Worm (Caenorhabditis elegans) whole organism, L4 larva: ENCODE results near the gene sssh-1.

Experiments used
- Y105C5A.15 ChIP-seq: fragments of 200-800 bp; sonication (Bioruptor generic); IDR thresholded peaks from 2 replicates; pipeline ENCODE4 v1.3.6; 2022; ENCODE audit warnings: missing genetic modification characterization, missing compliant biosample characterization
- aha-1 ChIP-seq: fragments of 150-350 bp; peaks from one replicate; lab custom pipeline; 2014; ENCODE audit warnings: missing biosample characterization, missing genetic modification characterization
- ceh-20 ChIP-seq: fragments of 200-800 bp; sonication (Bioruptor generic); IDR thresholded peaks from 2 replicates; pipeline ENCODE4 v1.3.6; 2022; ENCODE audit warnings: missing genetic modification reagents, missing genetic modification characterization, missing compliant biosample characterization
- ceh-32 ChIP-seq: sonication (generic microtip); optimal IDR thresholded peaks from 2 replicates; lab custom pipeline; 2016; ENCODE audit warnings: mild to moderate bottlenecking, missing genetic modification characterization, missing compliant biosample characterization; ENCODE audit not compliant: poor library complexity
- ces-1 ChIP-seq: fragments of 150-350 bp; sonication (generic microtip); optimal IDR thresholded peaks from 4 replicates; lab custom pipeline; 2014; ENCODE audit warnings: missing biosample characterization, missing genetic modification reagents, missing genetic modification characterization
- cey-2 ChIP-seq: sonication (generic microtip); optimal IDR thresholded peaks from 3 replicates; lab custom pipeline; 2017; ENCODE audit warnings: missing genetic modification characterization, mild to moderate bottlenecking, missing compliant biosample characterization, antibody characterized with exemption, borderline replicate concordance; ENCODE audit not compliant: insufficient read depth
- dmd-9 ChIP-seq: fragments of 200-800 bp; sonication (Bioruptor generic); IDR thresholded peaks from 2 replicates; pipeline ENCODE4 v1.3.6; 2022; ENCODE audit warnings: missing genetic modification reagents, missing genetic modification characterization, missing compliant biosample characterization
- dpl-1 ChIP-seq: fragments of 150-350 bp; optimal IDR thresholded peaks from 2 replicates; lab custom pipeline; 2014; ENCODE audit warnings: missing biosample characterization, missing genetic modification reagents, missing genetic modification characterization
- duxl-1 ChIP-seq: sonication (generic microtip); optimal IDR thresholded peaks from 2 replicates; lab custom pipeline; 2016; ENCODE audit warnings: mild to moderate bottlenecking, missing genetic modification characterization, moderate library complexity, missing compliant biosample characterization; ENCODE audit not compliant: poor library complexity
- egl-43 ChIP-seq: fragments of 200-800 bp; sonication (Bioruptor generic); IDR thresholded peaks from 2 replicates; pipeline ENCODE4 v1.3.6; 2022; ENCODE audit warnings: missing genetic modification reagents, missing genetic modification characterization, missing compliant biosample characterization
- fos-1 ChIP-seq: fragments of 150-350 bp; optimal IDR thresholded peaks from 2 replicates; lab custom pipeline; 2014; ENCODE audit warnings: missing biosample characterization, missing genetic modification characterization
- hlh-11 ChIP-seq: fragments of 200-800 bp; sonication (Bioruptor generic); optimal IDR thresholded peaks from 2 replicates; lab custom pipeline; 2018; ENCODE audit warnings: mild to moderate bottlenecking, missing genetic modification characterization, missing compliant biosample characterization
- hlh-30 ChIP-seq: sonication (generic microtip); optimal IDR thresholded peaks from 2 replicates; lab custom pipeline; 2017; ENCODE audit warnings: antibody characterized with exemption, mild to moderate bottlenecking, missing genetic modification characterization, missing compliant biosample characterization; ENCODE audit not compliant: insufficient read depth
- jun-1 ChIP-seq: fragments of 150-350 bp; optimal IDR thresholded peaks from 2 replicates; lab custom pipeline; 2014; ENCODE audit warnings: missing biosample characterization, missing genetic modification reagents, missing genetic modification characterization
- lim-7 ChIP-seq: fragments of 200-800 bp; sonication (Bioruptor generic); IDR thresholded peaks from 2 replicates; pipeline ENCODE4 v1.3.6; 2022; ENCODE audit warnings: missing genetic modification characterization, missing compliant biosample characterization
- lin-1 ChIP-seq: fragments of 200-800 bp; sonication (Bioruptor generic); IDR thresholded peaks from 2 replicates; pipeline ENCODE4 v1.3.6; 2022; ENCODE audit warnings: missing genetic modification reagents, missing genetic modification characterization, missing compliant biosample characterization
- lin-13 ChIP-seq: fragments of 150-350 bp; optimal IDR thresholded peaks from 2 replicates; lab custom pipeline; 2014; ENCODE audit warnings: missing biosample characterization, missing genetic modification reagents, missing genetic modification characterization
- lin-15B ChIP-seq: fragments of 150-350 bp; sonication (generic microtip); optimal IDR thresholded peaks from 3 replicates; lab custom pipeline; 2014; ENCODE audit warnings: missing biosample characterization, missing genetic modification characterization
- lin-39 ChIP-seq: fragments of 150-350 bp; optimal IDR thresholded peaks from 2 replicates; lab custom pipeline; 2014; ENCODE audit warnings: missing biosample characterization, missing genetic modification reagents, missing genetic modification characterization
- lir-3 ChIP-seq: sonication (generic microtip); optimal IDR thresholded peaks from 2 replicates; lab custom pipeline; 2016; ENCODE audit warnings: mild to moderate bottlenecking, missing genetic modification characterization, missing compliant biosample characterization
- madf-5 ChIP-seq, 2 experiments: fragments of 200-800 bp; sonication (Bioruptor generic); IDR thresholded peaks; 2 replicates each; pipeline ENCODE4 v1.3.6; 2022; ENCODE audit warnings: missing compliant biosample characterization in 2 of 2, missing genetic modification characterization in 2 of 2
- mdl-1 ChIP-seq, 2 experiments: fragments of 150-350 bp in 1 of 2; sonication (generic microtip) in 1 of 2; optimal IDR thresholded peaks; 2 replicates each; lab custom pipeline; 2014 to 2017; ENCODE audit warnings: missing biosample characterization in 2 of 2, missing genetic modification characterization in 2 of 2
- mdt-29 ChIP-seq: fragments of 200-800 bp; sonication (Bioruptor generic); IDR thresholded peaks from 2 replicates; pipeline ENCODE4 v1.3.6; 2022; ENCODE audit warnings: missing genetic modification reagents, missing genetic modification characterization, missing compliant biosample characterization
- mep-1 ChIP-seq: fragments of 150-350 bp; sonication (generic microtip); optimal IDR thresholded peaks from 3 replicates; lab custom pipeline; 2014; ENCODE audit warnings: missing biosample characterization, missing genetic modification characterization
- mxl-3 ChIP-seq: fragments of 200-800 bp; sonication (Bioruptor generic); optimal IDR thresholded peaks from 2 replicates; lab custom pipeline; 2018; ENCODE audit warnings: mild to moderate bottlenecking, missing genetic modification characterization, missing compliant biosample characterization
- nhr-102 ChIP-seq: sonication (generic microtip); optimal IDR thresholded peaks from 2 replicates; lab custom pipeline; 2016; ENCODE audit warnings: mild to moderate bottlenecking, missing genetic modification characterization, moderate library complexity, missing compliant biosample characterization
- nhr-237 ChIP-seq: sonication (generic microtip); optimal IDR thresholded peaks from 2 replicates; lab custom pipeline; 2017; ENCODE audit warnings: missing biosample characterization, missing genetic modification characterization
- nhr-28 ChIP-seq: fragments of 150-350 bp; optimal IDR thresholded peaks from 2 replicates; lab custom pipeline; 2014; ENCODE audit warnings: missing biosample characterization, missing genetic modification characterization
- nhr-48 ChIP-seq: sonication (generic microtip); optimal IDR thresholded peaks from 2 replicates; lab custom pipeline; 2016; ENCODE audit warnings: mild to moderate bottlenecking, missing genetic modification characterization, missing compliant biosample characterization
- nhr-76 ChIP-seq: fragments of 150-350 bp; optimal IDR thresholded peaks from 2 replicates; lab custom pipeline; 2014; ENCODE audit warnings: missing biosample characterization, missing genetic modification characterization
- sdz-12 ChIP-seq: fragments of 200-800 bp; sonication (Bioruptor generic); optimal IDR thresholded peaks from 2 replicates; lab custom pipeline; 2018; ENCODE audit warnings: mild to moderate bottlenecking, missing genetic modification characterization, missing compliant biosample characterization
- skn-1 ChIP-seq: fragments of 150-350 bp; optimal IDR thresholded peaks from 2 replicates; lab custom pipeline; 2014; ENCODE audit warnings: missing biosample characterization, missing genetic modification characterization
- snpc-1.2 ChIP-seq: fragments of 200-800 bp; sonication (Bioruptor generic); IDR thresholded peaks from 2 replicates; pipeline ENCODE4 v1.3.6; 2022; ENCODE audit warnings: missing genetic modification reagents, missing genetic modification characterization, missing compliant biosample characterization
- spr-3 ChIP-seq: fragments of 200-800 bp; sonication (Bioruptor generic); optimal IDR thresholded peaks from 2 replicates; lab custom pipeline; 2018; ENCODE audit warnings: mild to moderate bottlenecking, missing genetic modification characterization, missing compliant biosample characterization
- tra-1 ChIP-seq: fragments of 200-800 bp; sonication (Bioruptor generic); IDR thresholded peaks from 2 replicates; pipeline ENCODE4 v1.3.6; 2022; ENCODE audit warnings: missing genetic modification reagents, missing genetic modification characterization, missing compliant biosample characterization
- unc-62 ChIP-seq, 3 experiments: fragments of 150-350 bp in 1 of 3; sonication (generic microtip); optimal IDR thresholded peaks in 2 of 3; peaks in 1 of 3; 1 replicate in 1 of 3; 2 replicates in 2 of 3; lab custom pipeline; 2014 to 2017; ENCODE audit warnings: missing biosample characterization in 3 of 3, missing genetic modification characterization in 3 of 3, missing genetic modification reagents in 3 of 3, missing genotype in 1 of 3
- zfp-3 ChIP-seq: fragments of 200-800 bp; sonication (Bioruptor generic); conservative IDR thresholded peaks from 2 replicates; pipeline ENCODE4 v1.3.6; 2022; ENCODE audit warnings: missing genetic modification reagents, missing genetic modification characterization, missing compliant biosample characterization

sssh-1 gene

DNA sequence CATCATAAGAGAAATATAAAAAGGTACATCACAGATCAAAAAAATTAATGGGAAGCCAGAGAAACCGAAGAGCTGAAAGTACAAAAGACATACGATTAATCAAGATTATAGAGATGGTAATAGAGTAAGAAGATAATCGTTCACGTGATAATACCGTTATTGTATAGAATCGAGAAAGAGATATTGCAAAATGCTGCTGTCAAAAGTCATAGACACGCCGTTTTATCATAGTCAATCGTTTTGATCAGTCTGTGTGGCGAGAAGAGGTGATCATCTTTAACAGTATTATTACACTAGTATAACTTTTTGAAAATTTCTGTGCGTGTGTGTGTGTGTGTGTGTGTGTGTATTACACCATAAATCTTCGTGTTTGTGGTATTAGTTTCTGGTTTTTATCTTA is 18.6 kb downstream of the sssh-1 start:
- TF ChIP-seq mdl-1 (tag; optimal IDR thresholded peaks at IDR 0.05; lab: Kevin White, UChicago) (peak in 1 of 2 experiments; percentile 58), jun-1 (tag; lab: Kevin White, UChicago) (no peak), nhr-102 (no peak), ceh-32 (tag; lab: Kevin White, UChicago) (no peak), mxl-3 (GFP tag; lab: Kevin White, UChicago) (peak; percentile 23), dpl-1 (GFP tag; lab: Kevin White, UChicago) (no peak), mep-1 (tag; lab: Kevin White, UChicago) (peak; percentile 35), duxl-1 (tag; lab: Kevin White, UChicago) (no peak), nhr-76 (tag; lab: Kevin White, UChicago) (no peak), aha-1 (tag; lab: Kevin White, UChicago) (peak; percentile 33), nhr-28 (tag; lab: Kevin White, UChicago) (peak; percentile 69), sdz-12 (GFP tag; lab: Kevin White, UChicago) (no peak), lin-15B (tag; lab: Kevin White, UChicago) (no peak), hlh-11 (peak; percentile 27), unc-62 (GFP tag; optimal IDR thresholded peaks at IDR 0.05 in 1 of 2; lab: Kevin White, UChicago) (peak in 1 of 2 experiments; percentile 97), unc-62 (tag; optimal IDR thresholded peaks at IDR 0.05; lab: Kevin White, UChicago) (no peak), ceh-20 (GFP tag; lab: Robert Waterston, UW) (0 out of 2 replicates have a peak, but pooled peaks have one; percentile 38), lin-39 (tag; lab: Kevin White, UChicago) (no peak), hlh-30 (tag; lab: Kevin White, UChicago) (peak; percentile 31), tra-1 (GFP tag; lab: Robert Waterston, UW) (peak; percentile 62; the same call in 1 of the 2 replicates), skn-1 (tag; lab: Kevin White, UChicago) (no peak)

ce11 chrX:14894845-14895244 is 19.1 kb downstream of the sssh-1 start, which contains the start of gene nac-1:
Gene nac-1 (plus strand): TSS chrX:14895145.
- TF ChIP-seq spr-3 (GFP tag; lab: Kevin White, UChicago) (no peak), egl-43 (GFP tag; lab: Robert Waterston, UW) (no peak), skn-1 (tag; lab: Kevin White, UChicago) (no peak), mdt-29 (no peak), zfp-3 (GFP tag; lab: Robert Waterston, UW) (no peak), duxl-1 (tag; lab: Kevin White, UChicago) (no peak), Y105C5A.15 (GFP tag; lab: Robert Waterston, UW) (no peak), ceh-32 (tag; lab: Kevin White, UChicago) (no peak)

DNA sequence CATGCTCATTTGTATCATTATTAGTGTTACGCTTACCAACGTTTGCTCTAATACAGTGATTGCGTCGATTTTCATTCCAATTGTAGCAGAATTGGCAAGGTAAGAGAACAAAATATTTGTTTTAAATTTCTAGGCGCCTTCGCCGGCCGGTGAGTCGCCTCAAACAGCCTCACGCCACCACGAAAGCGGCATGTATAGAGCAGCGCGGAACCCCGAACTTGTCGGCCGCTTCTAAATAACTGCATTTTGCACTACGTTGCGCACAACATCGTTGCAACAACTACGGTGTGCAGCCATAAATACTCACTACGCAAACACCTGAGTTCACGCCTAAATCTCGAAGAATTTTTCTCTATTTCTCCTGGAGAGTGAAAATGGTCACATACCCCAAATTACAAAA is 21.4 kb downstream of the sssh-1 start:
- peak; percentile 59 for TF ChIP-seq aha-1 (tag; lab: Kevin White, UChicago)
- TF ChIP-seq snpc-1.2 (GFP tag; lab: Robert Waterston, UW) = 0 out of 2 replicates have a peak, but pooled peaks have one; percentile 31
- TF ChIP-seq fos-1 (tag; lab: Kevin White, UChicago) = no peak

- no peak for TF ChIP-seq cey-2 (tag; lab: Kevin White, UChicago)
- TF ChIP-seq madf-5 (GFP tag; IDR thresholded peaks at IDR 0.05; lab: Robert Waterston, UW) = no peak
- no peak for TF ChIP-seq lim-7
- no peak for TF ChIP-seq dmd-9 (GFP tag; lab: Robert Waterston, UW)
- no peak for TF ChIP-seq aha-1 (tag; lab: Kevin White, UChicago)
- TF ChIP-seq nhr-48 (tag; lab: Kevin White, UChicago) = no peak
- no peak for TF ChIP-seq ceh-20 (GFP tag; lab: Robert Waterston, UW)
- TF ChIP-seq nhr-237 (tag; lab: Kevin White, UChicago) = no peak
- TF ChIP-seq lin-1 (GFP tag; lab: Robert Waterston, UW) = no peak
- no peak for TF ChIP-seq lir-3
- TF ChIP-seq nhr-28 (tag; lab: Kevin White, UChicago) = no peak
- TF ChIP-seq lin-13 (GFP tag; lab: Kevin White, UChicago) = no peak
- TF ChIP-seq ces-1 (GFP tag; lab: Kevin White, UChicago) = no peak
These were observed 22.4 kb downstream of the sssh-1 start, which contains the start of gene lips-8 for ce11 chrX:14898205-14898604. Gene lips-8 (plus strand): TSS chrX:14898505.
